Fruit fly (Drosophila melanogaster): ENCODE measurements around the gene scu.

Gene scu

dm6 chrX:18088432-18088831, 2.6 kb upstream of the scu start, which contains the start of gene CG7536:
CG7536 (minus strand) TSS chrX:18088532.
- TF ChIP-seq pan (optimal IDR thresholded peaks at IDR 0.05), result no peak
- no peak for TF ChIP-seq usp (GFP tag; optimal IDR thresholded peaks at IDR 0.05)
- no peak for TF ChIP-seq CG8478 (optimal IDR thresholded peaks at IDR 0.05)
- TF ChIP-seq Dll (optimal IDR thresholded peaks at IDR 0.05), result no peak
- no peak for TF ChIP-seq EcR (GFP tag; optimal IDR thresholded peaks at IDR 0.05)
- TF ChIP-seq psq (optimal IDR thresholded peaks at IDR 0.05), result no peak

dm6 chrX:18090333-18090732, 726 bp upstream of the scu start, which contains the start of gene Swt1:
Swt1 (minus strand) TSS chrX:18090509.
- no peak for TF ChIP-seq EcR (GFP tag; optimal IDR thresholded peaks at IDR 0.05)
- TF ChIP-seq usp (GFP tag; optimal IDR thresholded peaks at IDR 0.05), result no peak
- no peak for TF ChIP-seq pan (optimal IDR thresholded peaks at IDR 0.05)
- TF ChIP-seq CG8478 (optimal IDR thresholded peaks at IDR 0.05), result no peak
- TF ChIP-seq Dll (optimal IDR thresholded peaks at IDR 0.05), result no peak
- TF ChIP-seq psq (optimal IDR thresholded peaks at IDR 0.05), result no peak

- TF ChIP-seq Dll (optimal IDR thresholded peaks at IDR 0.05) (no peak), pan (optimal IDR thresholded peaks at IDR 0.05) (no peak), CG8478 (optimal IDR thresholded peaks at IDR 0.05) (no peak), usp (GFP tag; optimal IDR thresholded peaks at IDR 0.05) (no peak), EcR (GFP tag; optimal IDR thresholded peaks at IDR 0.05) (no peak), psq (optimal IDR thresholded peaks at IDR 0.05) (no peak)
Measured at dm6 chrX:18092126-18092525, 1.1 kb downstream of the scu start.

- peak; percentile 95 for TF ChIP-seq pan (optimal IDR thresholded peaks at IDR 0.05)
- no peak for TF ChIP-seq psq (optimal IDR thresholded peaks at IDR 0.05)
- no peak for TF ChIP-seq Dll (optimal IDR thresholded peaks at IDR 0.05)
- no peak for TF ChIP-seq EcR (GFP tag; optimal IDR thresholded peaks at IDR 0.05)
- no peak for TF ChIP-seq usp (GFP tag; optimal IDR thresholded peaks at IDR 0.05)
Measured at dm6 chrX:18092810-18093222, 1.8 kb downstream of the scu start, which contains the start of gene RhoGAP16F. RhoGAP16F (plus strand) TSS chrX:18093145.

dm6 chrX:18094130-18094529, 3.1 kb downstream of the scu start:
- TF ChIP-seq pan (optimal IDR thresholded peaks at IDR 0.05), result no peak
- TF ChIP-seq usp (GFP tag; optimal IDR thresholded peaks at IDR 0.05), result no peak
- no peak for TF ChIP-seq psq (optimal IDR thresholded peaks at IDR 0.05)
- no peak for TF ChIP-seq CG8478 (optimal IDR thresholded peaks at IDR 0.05)
- TF ChIP-seq EcR (GFP tag; optimal IDR thresholded peaks at IDR 0.05), result no peak
- TF ChIP-seq Dll (optimal IDR thresholded peaks at IDR 0.05), result no peak

dm6 chrX:18094747-18095352, 3.8 kb downstream of the scu start:
- TF ChIP-seq pan (optimal IDR thresholded peaks at IDR 0.05), result no peak
- no peak for TF ChIP-seq Dll (optimal IDR thresholded peaks at IDR 0.05)
- TF ChIP-seq usp (GFP tag; optimal IDR thresholded peaks at IDR 0.05), result no peak

- TF ChIP-seq pan (optimal IDR thresholded peaks at IDR 0.05) (no peak), CG8478 (optimal IDR thresholded peaks at IDR 0.05) (no peak), psq (optimal IDR thresholded peaks at IDR 0.05) (no peak), Dll (optimal IDR thresholded peaks at IDR 0.05) (no peak)
Measured at dm6 chrX:18100146-18100669, 9.1 kb downstream of the scu start.

dm6 chrX:18101098-18101711, 10.1 kb downstream of the scu start, which contains the start of gene Mvb12:
Mvb12 (minus strand) TSS chrX:18101314.
- no peak for TF ChIP-seq CG8478 (optimal IDR thresholded peaks at IDR 0.05)
- no peak for TF ChIP-seq Dll (optimal IDR thresholded peaks at IDR 0.05)
- no peak for TF ChIP-seq pan (optimal IDR thresholded peaks at IDR 0.05)
- TF ChIP-seq psq (optimal IDR thresholded peaks at IDR 0.05), result no peak
- no peak for TF ChIP-seq usp (GFP tag; optimal IDR thresholded peaks at IDR 0.05)
- TF ChIP-seq EcR (GFP tag; optimal IDR thresholded peaks at IDR 0.05), result no peak

dm6 chrX:18101778-18102177, 10.7 kb downstream of the scu start, which contains the start of gene Taf8:
Taf8 (plus strand) TSS chrX:18101970.
- TF ChIP-seq Dll (optimal IDR thresholded peaks at IDR 0.05) (no peak), EcR (GFP tag; optimal IDR thresholded peaks at IDR 0.05) (no peak), usp (GFP tag; optimal IDR thresholded peaks at IDR 0.05) (no peak), pan (optimal IDR thresholded peaks at IDR 0.05) (no peak), CG8478 (optimal IDR thresholded peaks at IDR 0.05) (no peak), psq (optimal IDR thresholded peaks at IDR 0.05) (no peak)

- TF ChIP-seq EcR (GFP tag; optimal IDR thresholded peaks at IDR 0.05) (no peak), Dll (optimal IDR thresholded peaks at IDR 0.05) (no peak), psq (optimal IDR thresholded peaks at IDR 0.05) (no peak), pan (optimal IDR thresholded peaks at IDR 0.05) (no peak), usp (GFP tag; optimal IDR thresholded peaks at IDR 0.05) (no peak), CG8478 (optimal IDR thresholded peaks at IDR 0.05) (no peak)
Measured at dm6 chrX:18103353-18103752, 12.3 kb downstream of the scu start, which contains the start of gene CG7135. CG7135 (plus strand) TSS chrX:18103653.

dm6 chrX:18106686-18107085, 15.6 kb downstream of the scu start:
- TF ChIP-seq psq (optimal IDR thresholded peaks at IDR 0.05) (no peak), pan (optimal IDR thresholded peaks at IDR 0.05) (no peak), Dll (optimal IDR thresholded peaks at IDR 0.05) (no peak), EcR (GFP tag; optimal IDR thresholded peaks at IDR 0.05) (no peak), CG8478 (optimal IDR thresholded peaks at IDR 0.05) (no peak)

dm6 chrX:18108676-18109075, 17.6 kb downstream of the scu start:
- TF ChIP-seq usp (GFP tag; optimal IDR thresholded peaks at IDR 0.05), result no peak
- no peak for TF ChIP-seq CG8478 (optimal IDR thresholded peaks at IDR 0.05)

Data from whole organism.